Fruit fly (Drosophila melanogaster): ENCODE data around the gene CG14915.

Gene CG14915

DNA sequence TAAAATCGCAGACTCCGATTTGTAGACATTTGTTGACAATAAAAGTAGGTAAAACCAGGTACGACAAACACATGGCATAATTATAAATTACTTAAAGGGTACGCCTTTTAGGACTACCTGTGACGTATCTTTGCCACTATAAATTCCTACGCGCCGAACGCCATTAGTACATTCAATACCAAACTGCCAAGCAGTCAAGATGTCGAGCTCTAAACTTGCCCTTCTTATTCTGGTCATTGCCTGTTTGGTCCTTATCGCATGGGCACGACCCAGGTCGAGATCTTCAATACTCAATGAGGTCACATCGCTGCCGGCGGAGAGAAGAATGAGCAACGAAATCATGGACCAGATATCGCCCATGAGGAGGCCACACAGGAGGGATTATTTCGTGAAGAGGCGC, at the start of gene CG14915:
TSS of gene CG14915 (plus strand) at position 166 of the 400 bp plus-strand sequence.
- TF ChIP-seq EcR (GFP tag; optimal IDR thresholded peaks at IDR 0.05) = no peak
- no peak for TF ChIP-seq Dll (optimal IDR thresholded peaks at IDR 0.05)
- TF ChIP-seq pan (optimal IDR thresholded peaks at IDR 0.05) = no peak
- no peak for TF ChIP-seq psq (optimal IDR thresholded peaks at IDR 0.05)
- no peak for TF ChIP-seq CG8478 (optimal IDR thresholded peaks at IDR 0.05)
- TF ChIP-seq usp (GFP tag; optimal IDR thresholded peaks at IDR 0.05) = no peak

DNA sequence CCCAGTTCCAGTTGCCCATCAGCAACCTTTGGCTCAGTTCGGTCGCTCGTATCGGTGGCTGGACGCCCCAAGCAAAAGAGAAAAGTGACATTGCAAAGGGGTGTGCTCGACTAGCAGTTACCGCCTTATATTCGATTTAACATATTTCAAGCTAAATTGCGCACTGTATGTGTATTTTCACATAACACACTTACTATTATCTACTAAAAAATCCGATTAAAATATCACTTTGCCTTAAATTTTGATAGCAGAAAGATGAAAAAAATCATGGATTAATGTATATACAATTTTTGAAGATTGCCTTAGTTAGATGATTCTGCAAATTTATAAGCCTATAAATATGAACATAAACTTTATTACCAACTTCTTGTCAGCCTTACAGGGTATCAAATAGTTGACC, 49.2 kb upstream of the CG14915 start:
- TF ChIP-seq usp (GFP tag; optimal IDR thresholded peaks at IDR 0.05) (no peak), Dll (optimal IDR thresholded peaks at IDR 0.05) (no peak), pan (optimal IDR thresholded peaks at IDR 0.05) (peak; percentile 78), CG8478 (optimal IDR thresholded peaks at IDR 0.05) (no peak), psq (optimal IDR thresholded peaks at IDR 0.05) (no peak), EcR (GFP tag; optimal IDR thresholded peaks at IDR 0.05) (no peak)

DNA sequence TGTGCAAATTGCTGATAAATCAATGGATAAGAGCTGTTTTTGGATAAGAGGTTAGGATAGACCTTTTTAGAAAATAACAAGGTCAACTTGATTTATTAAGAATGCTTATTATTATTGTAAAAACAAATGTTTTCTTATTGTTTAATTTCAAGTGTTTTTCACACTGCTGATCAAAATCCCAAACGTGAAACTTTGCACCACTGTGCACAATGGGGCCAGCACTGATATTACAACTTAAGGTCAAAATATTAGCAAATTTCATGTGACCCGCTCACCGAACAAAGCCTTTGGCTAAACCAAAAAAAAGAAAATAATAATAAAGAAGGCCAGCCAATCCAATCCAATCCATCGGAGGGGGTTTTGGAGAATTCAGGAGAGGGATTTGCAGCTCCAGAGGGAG, 48.0 kb upstream of the CG14915 start:
- TF ChIP-seq pan (optimal IDR thresholded peaks at IDR 0.05) (no peak), usp (GFP tag; optimal IDR thresholded peaks at IDR 0.05) (no peak), EcR (GFP tag; optimal IDR thresholded peaks at IDR 0.05) (no peak), CG8478 (optimal IDR thresholded peaks at IDR 0.05) (no peak), Dll (optimal IDR thresholded peaks at IDR 0.05) (no peak), psq (optimal IDR thresholded peaks at IDR 0.05) (no peak)

DNA sequence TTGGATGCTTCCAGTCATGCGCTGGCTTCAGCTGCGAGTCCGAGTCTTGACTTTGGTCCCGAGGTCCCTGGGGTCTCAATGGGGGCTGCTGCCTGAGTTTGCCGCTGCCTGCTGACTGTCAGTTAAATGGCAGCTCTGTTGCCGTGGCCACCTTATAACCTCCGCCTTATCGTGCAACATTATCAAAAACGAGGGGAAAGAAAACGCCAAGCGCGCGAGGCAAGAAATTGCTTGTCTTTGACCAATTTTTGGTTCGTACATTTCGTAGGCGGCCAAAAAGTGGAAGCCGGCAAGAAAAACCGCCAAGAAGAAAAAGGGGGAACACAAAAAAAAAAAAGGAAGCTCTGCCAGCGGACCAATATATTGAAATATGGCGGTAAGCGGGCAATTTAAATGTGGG, 47.0 kb upstream of the CG14915 start:
- no peak for TF ChIP-seq EcR (GFP tag; optimal IDR thresholded peaks at IDR 0.05)
- TF ChIP-seq pan (optimal IDR thresholded peaks at IDR 0.05) = no peak
- TF ChIP-seq usp (GFP tag; optimal IDR thresholded peaks at IDR 0.05) = no peak
- no peak for TF ChIP-seq CG8478 (optimal IDR thresholded peaks at IDR 0.05)
- TF ChIP-seq psq (optimal IDR thresholded peaks at IDR 0.05) = no peak

DNA sequence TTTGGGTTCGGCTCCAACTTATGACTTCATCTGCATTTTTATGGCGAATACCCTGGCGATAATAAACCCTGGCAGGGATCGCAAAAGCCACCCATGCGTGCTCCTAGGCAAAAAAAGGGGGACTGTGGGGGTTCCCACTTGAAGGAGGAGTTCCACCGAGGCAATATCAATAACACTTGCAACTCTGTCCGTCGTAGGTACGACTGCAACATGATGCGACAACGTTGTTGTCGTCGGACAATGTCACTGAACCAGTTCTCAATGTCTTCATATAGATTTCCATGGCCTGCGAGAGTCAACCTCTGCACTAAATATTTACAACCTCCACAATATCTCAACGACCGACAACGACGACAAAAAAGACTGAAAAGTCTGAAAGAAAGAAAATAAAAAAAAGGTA, 43.6 kb upstream of the CG14915 start:
- no peak for TF ChIP-seq pan (optimal IDR thresholded peaks at IDR 0.05)
- no peak for TF ChIP-seq CG8478 (optimal IDR thresholded peaks at IDR 0.05)
- no peak for TF ChIP-seq psq (optimal IDR thresholded peaks at IDR 0.05)
- TF ChIP-seq Dll (optimal IDR thresholded peaks at IDR 0.05) = no peak
- TF ChIP-seq usp (GFP tag; optimal IDR thresholded peaks at IDR 0.05) = no peak
- TF ChIP-seq EcR (GFP tag; optimal IDR thresholded peaks at IDR 0.05) = no peak

DNA sequence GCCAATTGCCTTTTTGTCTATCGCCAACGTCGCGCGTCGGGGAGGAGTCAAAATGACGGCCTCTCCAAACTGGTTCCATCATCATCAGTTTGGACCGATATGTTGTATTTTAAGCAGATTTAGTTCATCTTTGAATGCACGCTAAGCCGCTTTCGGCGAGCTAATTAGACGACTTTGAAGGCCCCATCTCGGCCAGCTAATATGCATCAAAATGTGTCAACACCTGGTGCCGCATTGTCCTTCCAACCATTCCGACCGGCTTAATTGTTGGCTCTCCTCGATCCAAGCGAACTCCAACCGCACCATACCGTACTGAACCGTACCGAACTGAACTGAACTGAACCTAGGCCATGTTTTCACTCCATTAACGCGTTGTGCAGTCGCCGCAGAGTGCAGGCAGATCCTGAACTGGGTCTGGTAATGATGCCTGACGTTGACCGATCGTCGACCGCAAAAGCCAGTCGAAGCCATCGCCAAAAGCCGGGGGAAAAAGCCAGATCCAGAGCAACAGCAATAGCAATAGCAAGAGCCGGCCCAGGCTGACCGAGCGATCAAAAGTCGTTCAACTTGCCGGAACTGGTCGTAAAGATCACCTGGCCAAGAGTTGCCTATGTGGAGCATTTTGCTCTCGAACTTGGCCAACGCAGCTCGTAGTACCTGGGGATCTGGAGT, 42.9 kb upstream of the CG14915 start:
- no peak for TF ChIP-seq Dll (optimal IDR thresholded peaks at IDR 0.05)
- TF ChIP-seq EcR (GFP tag; optimal IDR thresholded peaks at IDR 0.05) = no peak
- no peak for TF ChIP-seq usp (GFP tag; optimal IDR thresholded peaks at IDR 0.05)
- TF ChIP-seq pan (optimal IDR thresholded peaks at IDR 0.05) = no peak

DNA sequence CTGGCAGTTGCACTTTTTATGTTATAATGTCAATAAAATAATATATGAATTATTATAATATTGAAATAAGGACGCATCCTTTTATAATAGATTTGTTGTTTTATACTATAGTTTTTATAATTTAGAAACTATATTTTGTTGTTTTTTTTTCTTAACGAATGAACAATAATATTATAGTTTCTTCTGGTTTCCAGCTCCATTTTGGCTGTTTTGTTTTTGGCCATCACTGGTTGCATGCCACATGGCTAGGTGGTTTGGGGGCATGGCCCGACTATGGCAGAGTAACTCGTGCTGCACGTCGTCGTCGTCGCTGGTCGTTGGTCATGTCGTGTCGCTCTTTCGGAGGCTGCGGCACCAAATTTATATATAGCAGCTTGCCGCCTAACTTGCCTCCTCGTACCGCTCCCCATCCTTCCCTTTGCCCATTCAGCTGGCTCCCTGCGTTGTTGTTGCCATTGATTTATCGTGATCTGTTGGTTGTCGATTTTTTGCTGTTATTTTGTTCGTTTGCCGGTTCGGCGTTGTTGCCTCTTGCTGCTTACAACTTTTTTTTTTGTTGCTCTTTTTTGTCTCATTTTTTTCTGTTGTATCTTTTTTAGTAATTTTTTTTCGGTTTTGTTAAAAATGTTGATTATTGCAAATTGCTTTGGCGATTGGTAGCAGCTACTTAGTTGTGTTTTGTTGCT, 38.4 kb upstream of the CG14915 start:
- TF ChIP-seq pan (optimal IDR thresholded peaks at IDR 0.05) = no peak

DNA sequence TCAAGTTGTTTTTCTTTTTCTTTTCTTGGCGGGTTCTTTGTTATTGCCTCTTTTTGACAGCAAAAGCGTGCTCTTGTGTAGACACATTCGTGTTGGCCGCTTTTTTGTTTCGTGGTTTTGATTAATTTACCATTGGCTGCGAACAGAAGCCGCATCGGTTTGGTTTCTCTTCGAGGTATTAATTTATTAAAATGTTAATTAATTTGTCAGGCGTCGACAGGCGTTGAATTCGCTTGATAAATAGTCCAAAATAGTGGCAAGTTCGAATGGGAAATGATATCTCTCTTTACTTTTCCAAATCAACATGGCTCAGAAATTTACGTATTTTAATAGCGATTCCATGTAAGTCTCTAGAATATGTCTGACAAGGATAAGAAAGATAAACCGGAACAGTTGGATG, 36.3 kb upstream of the CG14915 start, which contains the start of gene CG18666:
TSS of gene CG18666 (plus strand) at position 301 of the 400 bp plus-strand sequence.
- TF ChIP-seq usp (GFP tag; optimal IDR thresholded peaks at IDR 0.05) (no peak), CG8478 (optimal IDR thresholded peaks at IDR 0.05) (no peak), EcR (GFP tag; optimal IDR thresholded peaks at IDR 0.05) (no peak), Dll (optimal IDR thresholded peaks at IDR 0.05) (no peak), pan (optimal IDR thresholded peaks at IDR 0.05) (no peak), psq (optimal IDR thresholded peaks at IDR 0.05) (no peak)

DNA sequence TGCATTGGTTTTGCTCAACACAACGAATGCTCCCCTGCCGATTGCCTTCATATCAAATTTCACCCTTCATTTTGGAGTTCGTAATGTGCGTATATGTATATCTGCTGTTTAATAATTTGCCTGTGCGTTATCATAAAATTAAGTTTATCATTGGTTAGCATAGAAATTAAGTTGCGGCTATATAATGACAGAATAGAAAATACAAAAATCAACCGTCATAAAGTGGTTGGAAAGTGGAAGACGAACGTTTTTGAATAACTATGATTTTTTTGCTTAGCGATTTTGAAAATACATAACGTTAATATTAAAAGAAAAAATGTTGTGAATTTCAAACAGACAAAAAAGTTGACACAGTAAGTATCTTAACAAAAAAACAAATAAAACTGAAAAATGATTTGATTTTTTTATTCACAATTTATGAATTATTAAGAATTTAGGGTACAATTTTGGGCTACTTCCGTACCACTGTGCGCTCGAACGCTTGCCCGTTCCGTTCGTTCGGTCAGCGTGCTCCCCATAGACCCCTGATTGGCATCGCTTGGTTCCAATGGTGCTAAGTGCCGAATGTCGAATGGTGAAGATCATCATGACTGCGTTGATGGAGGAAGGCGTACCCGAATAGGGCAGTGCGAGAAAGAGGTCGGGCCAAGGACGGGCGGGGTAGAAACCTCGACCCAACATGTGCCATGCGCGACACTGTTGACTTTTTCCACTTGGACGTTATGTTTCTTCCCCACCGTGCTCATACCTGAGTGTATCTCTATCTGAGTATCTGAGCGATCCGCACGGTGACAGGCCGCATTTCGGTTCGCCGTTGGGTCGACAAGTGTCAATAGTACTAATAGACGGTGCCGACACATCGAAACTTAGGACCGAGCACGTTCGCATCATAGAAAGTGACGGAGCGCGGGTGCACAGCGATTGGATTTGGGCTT, 33.0 kb upstream of the CG14915 start:
- TF ChIP-seq pan (optimal IDR thresholded peaks at IDR 0.05) = no peak
- no peak for TF ChIP-seq usp (GFP tag; optimal IDR thresholded peaks at IDR 0.05)
- no peak for TF ChIP-seq CG8478 (optimal IDR thresholded peaks at IDR 0.05)
- no peak for TF ChIP-seq EcR (GFP tag; optimal IDR thresholded peaks at IDR 0.05)
- TF ChIP-seq Dll (optimal IDR thresholded peaks at IDR 0.05) = no peak
- no peak for TF ChIP-seq psq (optimal IDR thresholded peaks at IDR 0.05)

DNA sequence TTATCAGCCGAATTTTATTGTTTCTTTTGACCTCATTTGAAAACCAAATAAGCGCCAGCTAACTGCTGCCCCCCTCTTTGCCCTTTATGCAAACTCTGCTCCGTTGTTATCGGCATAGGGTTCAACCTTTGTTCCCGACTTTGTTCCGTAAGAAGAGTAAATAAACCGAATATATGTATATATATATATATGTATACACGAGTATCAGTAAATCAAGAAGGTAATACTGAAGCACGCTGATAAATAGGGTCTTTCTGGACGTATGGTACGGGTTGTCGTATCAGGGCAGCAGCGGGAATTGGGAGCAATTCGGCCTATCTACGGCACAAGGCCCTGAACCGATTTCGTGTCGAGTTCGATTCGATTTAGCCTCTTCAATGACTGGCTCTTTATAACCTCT, 31.9 kb upstream of the CG14915 start:
- TF ChIP-seq Dll (optimal IDR thresholded peaks at IDR 0.05) = no peak
- no peak for TF ChIP-seq pan (optimal IDR thresholded peaks at IDR 0.05)
- TF ChIP-seq EcR (GFP tag; optimal IDR thresholded peaks at IDR 0.05) = no peak
- no peak for TF ChIP-seq CG8478 (optimal IDR thresholded peaks at IDR 0.05)
- no peak for TF ChIP-seq usp (GFP tag; optimal IDR thresholded peaks at IDR 0.05)
- no peak for TF ChIP-seq psq (optimal IDR thresholded peaks at IDR 0.05)

DNA sequence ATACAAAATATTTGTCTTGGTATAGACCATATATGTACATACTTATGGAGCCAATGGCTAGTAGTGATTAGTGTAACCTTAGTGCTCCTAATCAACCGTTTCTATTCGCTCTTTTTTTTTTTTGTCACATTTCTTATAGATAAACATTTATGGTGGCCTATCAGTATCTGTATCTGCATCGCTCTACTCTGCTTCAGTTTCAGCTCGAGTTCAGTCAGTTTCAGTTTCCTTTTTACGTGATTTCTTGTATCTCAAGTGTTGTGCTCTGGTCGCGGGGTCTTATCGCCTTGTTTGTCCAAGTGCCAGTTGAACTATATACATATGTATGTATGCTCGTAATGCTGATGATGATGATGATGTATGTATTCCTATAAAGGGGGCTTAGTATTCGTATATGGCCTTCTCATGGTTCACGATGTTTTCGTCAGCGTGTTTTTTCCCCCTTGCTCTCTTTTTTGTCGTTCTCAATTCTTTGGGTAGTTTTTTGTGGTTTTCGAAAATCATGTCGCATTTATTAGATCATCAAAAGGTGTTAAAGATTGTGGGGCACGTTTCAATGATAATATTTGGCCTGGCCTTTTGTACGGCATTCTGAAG, 31.2 kb upstream of the CG14915 start:
- no peak for TF ChIP-seq psq (optimal IDR thresholded peaks at IDR 0.05)
- no peak for TF ChIP-seq CG8478 (optimal IDR thresholded peaks at IDR 0.05)
- no peak for TF ChIP-seq pan (optimal IDR thresholded peaks at IDR 0.05)
- no peak for TF ChIP-seq Dll (optimal IDR thresholded peaks at IDR 0.05)
- no peak for TF ChIP-seq usp (GFP tag; optimal IDR thresholded peaks at IDR 0.05)
- no peak for TF ChIP-seq EcR (GFP tag; optimal IDR thresholded peaks at IDR 0.05)

Data from whole organism.